Fruit fly (Drosophila melanogaster) whole organism, adult: ENCODE measurements around the gene Hacd1.

Experiments used
- CG11617 ChIP-seq: fragments of 200-800 bp; sonication (Bioruptor generic); optimal IDR thresholded peaks from 2 replicates; lab custom pipeline; 2017; ENCODE audit warnings: mild to moderate bottlenecking, missing biosample characterization, missing genetic modification reagents, missing genetic modification characterization
- CG12768 ChIP-seq: fragments of 200-800 bp; sonication (Bioruptor generic); optimal IDR thresholded peaks from 2 replicates; lab custom pipeline; 2017; ENCODE audit warnings: missing biosample characterization, missing genetic modification characterization, mild to moderate bottlenecking, moderate library complexity, missing genetic modification reagents
- CG14711 ChIP-seq: fragments of 200-800 bp; sonication (Bioruptor generic); optimal IDR thresholded peaks from 2 replicates; lab custom pipeline; 2018; ENCODE audit warnings: missing biosample characterization, mild to moderate bottlenecking, missing genetic modification characterization, moderate library complexity
- CG1620 ChIP-seq: fragments of 200-800 bp; sonication (Bioruptor generic); optimal IDR thresholded peaks from 2 replicates; lab custom pipeline; 2016; ENCODE audit warnings: missing biosample characterization, missing genetic modification characterization
- CG33017 ChIP-seq: fragments of 200-800 bp; sonication (Bioruptor generic); optimal IDR thresholded peaks from 2 replicates; lab custom pipeline; 2018; ENCODE audit warnings: missing biosample characterization, mild to moderate bottlenecking, missing genetic modification characterization, moderate library complexity
- CG5204 ChIP-seq: fragments of 200-800 bp; sonication (Bioruptor generic); optimal IDR thresholded peaks from 2 replicates; lab custom pipeline; 2016; ENCODE audit warnings: missing biosample characterization, missing genetic modification characterization
- CG7045 ChIP-seq: fragments of 200-800 bp; sonication (Bioruptor generic); optimal IDR thresholded peaks from 2 replicates; lab custom pipeline; 2017; ENCODE audit warnings: missing biosample characterization, mild to moderate bottlenecking, missing genetic modification characterization
- CG7101 ChIP-seq: fragments of 200-800 bp; sonication (Bioruptor generic); optimal IDR thresholded peaks from 2 replicates; lab custom pipeline; 2018; ENCODE audit warnings: missing biosample characterization, mild to moderate bottlenecking, missing genetic modification characterization, moderate library complexity
- Clk ChIP-seq: fragments of 200-800 bp; sonication (Bioruptor generic); optimal IDR thresholded peaks from 2 replicates; lab custom pipeline; 2017; ENCODE audit warnings: missing biosample characterization, missing genetic modification characterization
- Crg-1 ChIP-seq: fragments of 200-800 bp; sonication (Bioruptor generic); optimal IDR thresholded peaks from 2 replicates; lab custom pipeline; 2016; ENCODE audit warnings: missing biosample characterization, missing genetic modification characterization
- Hr96 ChIP-seq: fragments of 200-800 bp; sonication (Bioruptor generic); optimal IDR thresholded peaks from 2 replicates; lab custom pipeline; 2016; ENCODE audit warnings: missing biosample characterization, missing genetic modification characterization
- Mnt ChIP-seq: fragments of 200-800 bp; sonication (Bioruptor generic); optimal IDR thresholded peaks from 2 replicates; lab custom pipeline; 2016; ENCODE audit warnings: missing biosample characterization, mild to moderate bottlenecking, missing genetic modification characterization
- bab1 ChIP-seq: fragments of 200-800 bp; sonication (Bioruptor generic); optimal IDR thresholded peaks from 3 replicates; lab custom pipeline; 2019; ENCODE audit warnings: missing biosample characterization, mild to moderate bottlenecking, missing genetic modification characterization, moderate library complexity
- cic ChIP-seq: fragments of 200-800 bp; sonication (Bioruptor generic); optimal IDR thresholded peaks from 2 replicates; lab custom pipeline; 2017; ENCODE audit warnings: missing biosample characterization, mild to moderate bottlenecking, missing genetic modification characterization, moderate library complexity
- cnc ChIP-seq, 2 experiments: fragments of >200 bp; optimal IDR thresholded peaks; 2 replicates each; lab custom pipeline; 2017
- kay ChIP-seq: fragments of 200-800 bp; sonication (Bioruptor generic); peaks from one replicate; lab custom pipeline; 2016; ENCODE audit warnings: missing biosample characterization, missing genetic modification characterization, borderline replicate concordance
- ovo ChIP-seq: fragments of 200-800 bp; sonication (Bioruptor generic); optimal IDR thresholded peaks from 2 replicates; lab custom pipeline; 2016; ENCODE audit warnings: missing biosample characterization, missing genetic modification characterization
- pad ChIP-seq: fragments of 200-800 bp; sonication (Bioruptor generic); optimal IDR thresholded peaks from 3 replicates; lab custom pipeline; 2017; ENCODE audit warnings: missing biosample characterization, missing genetic modification characterization, mild to moderate bottlenecking, moderate library complexity, missing genetic modification reagents
- tj ChIP-seq: fragments of 200-800 bp; sonication (Bioruptor generic); optimal IDR thresholded peaks from 3 replicates; lab custom pipeline; 2017; ENCODE audit warnings: missing biosample characterization, mild to moderate bottlenecking, missing genetic modification characterization, moderate library complexity
- toe ChIP-seq: fragments of 200-800 bp; sonication (Bioruptor generic); optimal IDR thresholded peaks from 2 replicates; lab custom pipeline; 2016; ENCODE audit warnings: missing biosample characterization, missing genetic modification characterization

Gene Hacd1

dm6 chr2L:12020735-12021134 is 18.7 kb upstream of the Hacd1 start, which contains the start of gene Wdr81:
Gene Wdr81 (minus strand): TSS chr2L:12020960.
- no peak for TF ChIP-seq ovo (GFP tag; lab: Kevin White, UChicago)
- peak; percentile 56 for TF ChIP-seq bab1

dm6 chr2L:12013741-12014393 is 11.8 kb upstream of the Hacd1 start:
- TF ChIP-seq CG5204 (GFP tag; lab: Kevin White, UChicago) (no peak), CG12768 (GFP tag; lab: Kevin White, UChicago) (no peak), Clk (GFP tag; lab: Kevin White, UChicago) (no peak), tj (GFP tag; lab: Kevin White, UChicago) (no peak), Crg-1 (no peak), pad (no peak), cic (GFP tag; lab: Kevin White, UChicago) (no peak), kay (GFP tag; lab: Kevin White, UChicago) (no peak), CG1620 (GFP tag; lab: Kevin White, UChicago) (no peak), bab1 (no peak), CG7045 (GFP tag; lab: Kevin White, UChicago) (no peak)

- TF ChIP-seq toe (GFP tag; lab: Kevin White, UChicago) (no peak), cnc (optimal IDR thresholded peaks at IDR 0.05; lab: Kevin White, UChicago) (no peak), Mnt (GFP tag; lab: Kevin White, UChicago) (no peak)
Observed at dm6 chr2L:12013243-12013642, 11.2 kb upstream of the Hacd1 start.

- TF ChIP-seq kay (GFP tag; lab: Kevin White, UChicago) (peak; percentile 95), Crg-1 (no peak), Mnt (GFP tag; lab: Kevin White, UChicago) (peak; percentile 87), CG12768 (GFP tag; lab: Kevin White, UChicago) (peak; percentile 94), CG14711 (tag; lab: Kevin White, UChicago) (peak; percentile 100), Hr96 (GFP tag; lab: Kevin White, UChicago) (peak; percentile 69), pad (peak; percentile 48), CG7101 (tag; lab: Kevin White, UChicago) (peak; percentile 57), CG33017 (tag; lab: Kevin White, UChicago) (no peak), cic (GFP tag; lab: Kevin White, UChicago) (peak; percentile 72), CG1620 (GFP tag; lab: Kevin White, UChicago) (no peak), tj (GFP tag; lab: Kevin White, UChicago) (peak; percentile 72), ovo (GFP tag; lab: Kevin White, UChicago) (peak; percentile 35), CG5204 (GFP tag; lab: Kevin White, UChicago) (peak; percentile 10), Clk (GFP tag; lab: Kevin White, UChicago) (no peak), bab1 (peak; percentile 52), cnc (optimal IDR thresholded peaks at IDR 0.05; lab: Kevin White, UChicago) (no peak), CG7045 (GFP tag; lab: Kevin White, UChicago) (peak; percentile 73), toe (GFP tag; lab: Kevin White, UChicago) (peak; percentile 57), CG11617 (GFP tag; lab: Kevin White, UChicago) (peak; percentile 93)
Observed at dm6 chr2L:12011682-12012655, 9.9 kb upstream of the Hacd1 start.

dm6 chr2L:12010877-12011666 is 9.0 kb upstream of the Hacd1 start:
- TF ChIP-seq pad (peak; percentile 83), CG12768 (GFP tag; lab: Kevin White, UChicago) (peak; percentile 85), Hr96 (GFP tag; lab: Kevin White, UChicago) (peak; percentile 83), cnc (optimal IDR thresholded peaks at IDR 0.05; lab: Kevin White, UChicago) (peak; percentile 81 to 82), CG14711 (tag; lab: Kevin White, UChicago) (peak; percentile 81), cic (GFP tag; lab: Kevin White, UChicago) (peak; percentile 33), bab1 (peak; percentile 81), Crg-1 (peak; percentile 71), CG7101 (tag; lab: Kevin White, UChicago) (peak; percentile 93), CG5204 (GFP tag; lab: Kevin White, UChicago) (peak; percentile 93), CG11617 (GFP tag; lab: Kevin White, UChicago) (peak; percentile 88), CG7045 (GFP tag; lab: Kevin White, UChicago) (peak; percentile 89), toe (GFP tag; lab: Kevin White, UChicago) (peak; percentile 88), Clk (GFP tag; lab: Kevin White, UChicago) (peak; percentile 87), ovo (GFP tag; lab: Kevin White, UChicago) (peak; percentile 55), CG1620 (GFP tag; lab: Kevin White, UChicago) (peak; percentile 82), kay (GFP tag; lab: Kevin White, UChicago) (peak; percentile 99), tj (GFP tag; lab: Kevin White, UChicago) (peak; percentile 62), Mnt (GFP tag; lab: Kevin White, UChicago) (peak; percentile 66), CG33017 (tag; lab: Kevin White, UChicago) (peak; percentile 94)
